Worm (Caenorhabditis elegans) whole organism, L1 larva: ENCODE measurements around the gene F01G4.4.

ENCODE experiments used
- aha-1 ChIP-seq: fragments of 150-350 bp; optimal IDR thresholded peaks from 2 replicates; lab custom pipeline; 2014; ENCODE audit warnings: missing biosample characterization, missing genetic modification characterization
- egl-13 ChIP-seq: sonication (generic microtip); optimal IDR thresholded peaks from 2 replicates; lab custom pipeline; 2016; ENCODE audit warnings: missing genotype, missing genetic modification reagents, missing genetic modification characterization, missing compliant biosample characterization
- elt-2 ChIP-seq: sonication (generic microtip); optimal IDR thresholded peaks from 2 replicates; lab custom pipeline; 2016; ENCODE audit warnings: missing genetic modification characterization, mild to moderate bottlenecking, inconsistent platforms, missing compliant biosample characterization, missing genetic modification reagents
- elt-3 ChIP-seq, 6 experiments: fragments of 150-350 bp in 1 of 6; sonication (generic microtip); optimal IDR thresholded peaks; 2 replicates each; lab custom pipeline; 2017 to 2018; ENCODE audit warnings: missing biosample characterization in 6 of 6, missing genetic modification characterization in 6 of 6, inconsistent platforms in 1 of 6
- fkh-10 ChIP-seq: sonication (generic microtip); optimal IDR thresholded peaks from 2 replicates; lab custom pipeline; 2017; ENCODE audit warnings: missing biosample characterization, missing genetic modification reagents, missing genetic modification characterization
- hlh-4 ChIP-seq: sonication (generic microtip); optimal IDR thresholded peaks from 2 replicates; lab custom pipeline; 2016; ENCODE audit warnings: mild to moderate bottlenecking, missing genetic modification characterization, missing compliant biosample characterization
- lin-14 ChIP-seq: fragments of 200-800 bp; sonication (Bioruptor generic); optimal IDR thresholded peaks from 2 replicates; lab custom pipeline; 2018; ENCODE audit warnings: mild to moderate bottlenecking, missing genetic modification characterization, moderate library complexity, missing compliant biosample characterization
- mep-1 ChIP-seq: fragments of 150-350 bp; optimal IDR thresholded peaks from 2 replicates; lab custom pipeline; 2014; ENCODE audit warnings: missing biosample characterization, missing genetic modification characterization
- nhr-47 ChIP-seq: sonication (generic microtip); optimal IDR thresholded peaks from 2 replicates; lab custom pipeline; 2016; ENCODE audit warnings: mild to moderate bottlenecking, missing genetic modification characterization, moderate library complexity, missing compliant biosample characterization
- nhr-76 ChIP-seq: sonication (generic microtip); optimal IDR thresholded peaks from 2 replicates; lab custom pipeline; 2017; ENCODE audit warnings: missing biosample characterization, missing genetic modification characterization
- nhr-84 ChIP-seq: sonication (generic microtip); optimal IDR thresholded peaks from 2 replicates; lab custom pipeline; 2017; ENCODE audit warnings: missing biosample characterization, missing genetic modification characterization
- nhr-85 ChIP-seq: sonication (generic microtip); peaks from one replicate; lab custom pipeline; 2016; ENCODE audit warnings: missing genetic modification characterization, inconsistent platforms, missing compliant biosample characterization
- sup-37 ChIP-seq: fragments of 200-800 bp; sonication (Bioruptor generic); optimal IDR thresholded peaks from 2 replicates; lab custom pipeline; 2018; ENCODE audit warnings: mild to moderate bottlenecking, missing genetic modification characterization, missing compliant biosample characterization
- swsn-7 ChIP-seq: sonication (generic microtip); optimal IDR thresholded peaks from 2 replicates; lab custom pipeline; 2016; ENCODE audit warnings: missing genetic modification characterization, missing compliant biosample characterization
- tlp-1 ChIP-seq: fragments of 150-350 bp; optimal IDR thresholded peaks from 2 replicates; lab custom pipeline; 2014; ENCODE audit warnings: missing biosample characterization, missing genetic modification characterization
- unc-30 ChIP-seq: sonication (generic microtip); optimal IDR thresholded peaks from 2 replicates; lab custom pipeline; 2017; ENCODE audit warnings: missing biosample characterization, missing genetic modification characterization

F01G4.4 gene

DNA sequence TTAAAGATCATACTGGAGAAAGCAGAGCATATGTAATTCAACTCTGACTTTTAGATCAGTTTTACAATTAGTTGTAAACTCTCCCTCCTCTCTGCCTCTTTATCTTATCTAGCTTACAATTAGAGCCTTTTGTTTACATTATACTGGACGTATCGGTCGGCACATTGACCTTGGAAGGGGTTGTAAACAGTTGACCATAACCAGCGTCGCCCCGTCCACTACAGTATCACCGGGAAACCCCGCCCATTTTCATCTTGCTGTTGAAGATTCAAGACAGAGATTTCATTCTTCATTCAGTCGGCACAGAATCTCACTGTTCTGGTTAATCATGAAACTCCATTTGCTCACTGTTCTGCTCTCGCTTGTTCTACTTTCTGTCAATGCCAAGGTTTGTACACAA, 43.6 kb downstream of the F01G4.4 start, which contains the start of gene sdz-27:
TSS of gene sdz-27 (plus strand) at position 301 of the 400 bp plus-strand sequence.
- TF ChIP-seq egl-13 (no peak), hlh-4 (tag; lab: Kevin White, UChicago) (no peak), lin-14 (GFP tag; lab: Kevin White, UChicago) (no peak), swsn-7 (tag; lab: Kevin White, UChicago) (no peak), elt-3 (tag; optimal IDR thresholded peaks at IDR 0.05; lab: Kevin White, UChicago) (no peak), aha-1 (tag; lab: Kevin White, UChicago) (no peak), nhr-76 (tag; lab: Kevin White, UChicago) (no peak), sup-37 (GFP tag; lab: Kevin White, UChicago) (no peak), unc-30 (tag; lab: Kevin White, UChicago) (no peak), mep-1 (tag; lab: Kevin White, UChicago) (no peak)

DNA sequence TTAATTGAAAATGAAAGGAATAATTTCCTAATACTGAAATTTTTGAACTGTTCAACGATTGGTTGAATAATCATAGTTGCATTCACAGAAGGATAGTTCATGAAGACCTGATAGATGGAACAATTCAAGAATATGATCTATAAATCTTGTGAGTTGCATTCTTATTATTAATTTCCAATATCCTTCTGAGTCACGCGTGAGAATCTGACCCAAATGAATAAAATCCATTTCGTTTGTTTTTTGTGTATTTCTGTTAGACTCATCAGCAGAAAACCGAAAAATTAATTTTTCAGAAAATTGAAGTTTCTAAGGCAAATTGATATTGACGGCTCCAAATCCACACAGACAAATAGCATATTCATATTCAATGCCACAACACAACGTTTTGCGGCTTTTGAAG, 46.3 kb downstream of the F01G4.4 start, which contains the start of gene fbxb-79:
TSS of gene fbxb-79 (minus strand) at position 101 of the 400 bp plus-strand sequence.
- TF ChIP-seq nhr-85 (tag; lab: Kevin White, UChicago) (no peak), nhr-47 (no peak), tlp-1 (tag; lab: Kevin White, UChicago) (no peak), nhr-84 (tag; lab: Kevin White, UChicago) (no peak), elt-2 (tag; lab: Kevin White, UChicago) (no peak), fkh-10 (GFP tag; lab: Kevin White, UChicago) (no peak)
